Fruit fly (Drosophila melanogaster) whole organism, adult: Measurements from ENCODE around the gene CG33095.

Experiments
- CG12768 ChIP-seq: fragments of 200-800 bp; sonication (Bioruptor generic); optimal IDR thresholded peaks from 2 replicates; lab custom pipeline; 2017; ENCODE audit warnings: missing biosample characterization, missing genetic modification characterization, mild to moderate bottlenecking, moderate library complexity, missing genetic modification reagents
- CG33017 ChIP-seq: fragments of 200-800 bp; sonication (Bioruptor generic); optimal IDR thresholded peaks from 2 replicates; lab custom pipeline; 2018; ENCODE audit warnings: missing biosample characterization, mild to moderate bottlenecking, missing genetic modification characterization, moderate library complexity
- Clk ChIP-seq: fragments of 200-800 bp; sonication (Bioruptor generic); optimal IDR thresholded peaks from 2 replicates; lab custom pipeline; 2017; ENCODE audit warnings: missing biosample characterization, missing genetic modification characterization
- Hr96 ChIP-seq: fragments of 200-800 bp; sonication (Bioruptor generic); optimal IDR thresholded peaks from 2 replicates; lab custom pipeline; 2016; ENCODE audit warnings: missing biosample characterization, missing genetic modification characterization
- bab1 ChIP-seq: fragments of 200-800 bp; sonication (Bioruptor generic); optimal IDR thresholded peaks from 3 replicates; lab custom pipeline; 2019; ENCODE audit warnings: missing biosample characterization, mild to moderate bottlenecking, missing genetic modification characterization, moderate library complexity
- cic ChIP-seq: fragments of 200-800 bp; sonication (Bioruptor generic); optimal IDR thresholded peaks from 2 replicates; lab custom pipeline; 2017; ENCODE audit warnings: missing biosample characterization, mild to moderate bottlenecking, missing genetic modification characterization, moderate library complexity
- kay ChIP-seq: fragments of 200-800 bp; sonication (Bioruptor generic); peaks from one replicate; lab custom pipeline; 2016; ENCODE audit warnings: missing biosample characterization, missing genetic modification characterization, borderline replicate concordance
- tj ChIP-seq: fragments of 200-800 bp; sonication (Bioruptor generic); optimal IDR thresholded peaks from 3 replicates; lab custom pipeline; 2017; ENCODE audit warnings: missing biosample characterization, mild to moderate bottlenecking, missing genetic modification characterization, moderate library complexity
- toe ChIP-seq: fragments of 200-800 bp; sonication (Bioruptor generic); optimal IDR thresholded peaks from 2 replicates; lab custom pipeline; 2016; ENCODE audit warnings: missing biosample characterization, missing genetic modification characterization

DNA sequence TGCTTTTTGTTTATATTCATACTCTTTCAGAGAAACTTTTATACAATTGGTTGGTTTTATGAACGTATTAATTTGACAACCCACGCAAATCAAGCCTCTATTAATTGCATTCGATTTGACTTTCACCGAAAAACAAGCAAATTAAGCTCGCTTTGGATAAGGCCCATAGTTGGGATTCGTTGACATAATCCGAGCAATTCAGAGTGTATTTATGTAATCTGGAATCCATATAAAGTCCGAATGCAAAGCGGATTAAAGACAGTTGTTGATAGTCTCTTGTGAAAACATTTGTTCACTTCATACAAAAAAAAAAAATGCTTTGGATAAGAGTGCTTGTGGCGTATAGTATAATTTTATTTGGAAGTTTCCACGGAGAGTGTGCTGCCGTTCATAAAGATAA is 4.8 kb downstream of the CG33095 start, which contains the start of gene CG45095:
- TF ChIP-seq kay (GFP tag; lab: Kevin White, UChicago) (no peak), toe (no peak), Clk (GFP tag; lab: Kevin White, UChicago) (no peak), bab1 (no peak), tj (GFP tag; lab: Kevin White, UChicago) (no peak), CG33017 (no peak), Hr96 (GFP tag; lab: Kevin White, UChicago) (no peak), CG12768 (GFP tag; lab: Kevin White, UChicago) (no peak), cic (GFP tag; lab: Kevin White, UChicago) (no peak)
